Fruit fly (Drosophila melanogaster) S2 (cell line): ENCODE measurements around the gene Him.

ENCODE experiments used
- CG8478 ChIP-seq: fragments of >200 bp; optimal IDR thresholded peaks from 2 replicates; lab custom pipeline; 2018
- CTCF ChIP-seq, 2 experiments: fragments of >200 bp; optimal IDR thresholded peaks; 2 replicates each; lab custom pipeline; 2018

DNA sequence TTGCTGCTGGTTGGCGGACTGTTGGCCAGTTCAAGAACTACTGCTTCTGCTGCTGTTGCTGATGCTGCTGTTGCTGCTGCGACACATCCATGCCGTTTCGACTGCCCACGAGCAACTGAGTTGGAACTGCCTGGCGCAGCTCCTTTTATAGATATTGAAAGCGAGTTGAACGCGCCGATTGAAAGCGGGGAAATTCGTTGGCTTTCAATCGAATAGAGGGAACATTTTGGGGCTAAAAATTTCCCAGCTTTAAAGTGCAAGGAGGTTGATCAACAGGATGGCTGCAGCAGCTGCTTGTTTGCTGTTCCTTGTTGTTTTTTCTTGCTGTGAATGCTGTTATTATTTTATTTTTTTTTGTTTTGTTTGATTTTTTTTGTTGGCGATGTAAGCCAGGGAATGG is 16.7 kb downstream of the Him start, which contains the start of gene CG33639:
- TF ChIP-seq CG8478 (lab: Kevin White, UChicago) (no peak), CTCF (optimal IDR thresholded peaks at IDR 0.05; lab: Kevin White, UChicago) (no peak)
